Worm (Caenorhabditis elegans): Measurements from ENCODE around the gene Y43F8B.25.

Y43F8B.25 gene

ce11 chrV:19485261-19485660, 22.5 kb downstream of the Y43F8B.25 start, which contains the start of gene Y43F8B.28:
Gene Y43F8B.28, plus strand, starts transcription at chrV:19485319.
- peak; percentile 95 for TF ChIP-seq set-16 (GFP tag; IDR thresholded peaks at IDR 0.05)
- no peak for TF ChIP-seq ceh-28 (tag; optimal IDR thresholded peaks at IDR 0.05)

ce11 chrV:19485690-19486089, 23.0 kb downstream of the Y43F8B.25 start, which contains the start of gene Y43F8B.18:
Gene Y43F8B.18, plus strand, starts transcription at chrV:19485990.
- TF ChIP-seq zfp-3 (GFP tag; conservative IDR thresholded peaks at IDR 0.05) (no peak), daf-19 (GFP tag; conservative IDR thresholded peaks at IDR 0.05) (no peak), ceh-20 (GFP tag; IDR thresholded peaks at IDR 0.05) (no peak), nhr-11 (tag; optimal IDR thresholded peaks at IDR 0.05) (no peak), nhr-28 (tag; optimal IDR thresholded peaks at IDR 0.05) (no peak), T26A8.4 (GFP tag; IDR thresholded peaks at IDR 0.05) (no peak), spr-3 (GFP tag; optimal IDR thresholded peaks at IDR 0.05) (no peak), lin-38 (GFP tag; IDR thresholded peaks at IDR 0.05) (no peak), mxl-3 (GFP tag; optimal IDR thresholded peaks at IDR 0.05) (no peak), nhr-237 (tag; optimal IDR thresholded peaks at IDR 0.05) (no peak), hlh-11 (tag; optimal IDR thresholded peaks at IDR 0.05) (no peak), vab-7 (GFP tag; IDR thresholded peaks at IDR 0.05) (no peak), lin-13 (GFP tag; optimal IDR thresholded peaks at IDR 0.05) (no peak), ceh-32 (tag; optimal IDR thresholded peaks at IDR 0.05; ENCODE audit: poor library complexity) (no peak), F10B5.3 (tag; optimal IDR thresholded peaks at IDR 0.05) (no peak)

- TF ChIP-seq ces-1 (GFP tag; optimal IDR thresholded peaks at IDR 0.05) (no peak), nhr-41 (GFP tag; IDR thresholded peaks at IDR 0.05) (no peak), mep-1 (tag; optimal IDR thresholded peaks at IDR 0.05) (no peak), php-3 (GFP tag; IDR thresholded peaks at IDR 0.05) (no peak), nhr-77 (tag; optimal IDR thresholded peaks at IDR 0.05) (no peak), dmd-8 (GFP tag; IDR thresholded peaks at IDR 0.05) (no peak), gei-8 (GFP tag; optimal IDR thresholded peaks at IDR 0.05) (no peak), ctbp-1 (GFP tag; IDR thresholded peaks at IDR 0.05) (no peak), tra-1 (GFP tag; IDR thresholded peaks at IDR 0.05) (no peak), fkh-10 (GFP tag; optimal IDR thresholded peaks at IDR 0.05) (no peak), cey-2 (tag; optimal IDR thresholded peaks at IDR 0.05; ENCODE audit: borderline replicate concordance, insufficient read depth) (no peak), fos-1 (tag; optimal IDR thresholded peaks at IDR 0.05) (no peak), R02D3.7 (tag; optimal IDR thresholded peaks at IDR 0.05) (no peak), nhr-111 (GFP tag; optimal IDR thresholded peaks at IDR 0.05) (no peak), dve-1 (tag; optimal IDR thresholded peaks at IDR 0.05; ENCODE audit: insufficient read depth) (no peak), zip-11 (GFP tag; IDR thresholded peaks at IDR 0.05) (no peak)
These were observed 27.7 kb downstream of the Y43F8B.25 start, which contains the start of gene Y43F8B.7 for ce11 chrV:19490461-19490860. Gene Y43F8B.7, plus strand, starts transcription at chrV:19490761.

ce11 chrV:19491302-19491701, 28.6 kb downstream of the Y43F8B.25 start, which contains the start of gene Y43F8B.29:
Gene Y43F8B.29, plus strand, starts transcription at chrV:19491602.
- no peak for TF ChIP-seq Y48G9A.11 (GFP tag; IDR thresholded peaks at IDR 0.05)
- no peak for TF ChIP-seq snpc-4 (tag; optimal IDR thresholded peaks at IDR 0.05)
- no peak for TF ChIP-seq daf-19 (GFP tag; conservative IDR thresholded peaks at IDR 0.05)
- no peak for TF ChIP-seq dmd-8 (GFP tag; IDR thresholded peaks at IDR 0.05)
- no peak for TF ChIP-seq attf-4 (tag; optimal IDR thresholded peaks at IDR 0.05)
- no peak for TF ChIP-seq F44E2.7 (GFP tag; IDR thresholded peaks at IDR 0.05)
- no peak for TF ChIP-seq nhr-28 (tag; optimal IDR thresholded peaks at IDR 0.05)
- TF ChIP-seq pha-4 (GFP tag; IDR thresholded peaks at IDR 0.05) = no peak
- TF ChIP-seq pha-4 (tag; optimal IDR thresholded peaks at IDR 0.05) = no peak
- no peak for TF ChIP-seq nhr-42 (GFP tag; IDR thresholded peaks at IDR 0.05)
- no peak for TF ChIP-seq lin-13 (GFP tag; optimal IDR thresholded peaks at IDR 0.05)
- TF ChIP-seq ceh-20 (GFP tag; IDR thresholded peaks at IDR 0.05) = no peak
- TF ChIP-seq nhr-111 (GFP tag; optimal IDR thresholded peaks at IDR 0.05) = no peak
- TF ChIP-seq nhr-76 (tag; optimal IDR thresholded peaks at IDR 0.05) = no peak
- TF ChIP-seq nhr-102 (tag; optimal IDR thresholded peaks at IDR 0.05) = no peak

Data from whole organism, L4 larva.